Fruit fly (Drosophila melanogaster) whole organism, embryonic: ENCODE results near the gene Tbc1d22.

Experiments used
- Asciz ChIP-seq: fragments of 200-800 bp; sonication (Bioruptor generic); optimal IDR thresholded peaks from 2 replicates; lab custom pipeline; 2017; ENCODE audit warnings: missing biosample characterization, mild to moderate bottlenecking, missing genetic modification characterization, missing genetic modification reagents
- Atf3 ChIP-seq: fragments of 200-800 bp; sonication (Bioruptor generic); optimal IDR thresholded peaks from 3 replicates; lab custom pipeline; 2016; ENCODE audit warnings: missing biosample characterization, missing genetic modification characterization
- B-H2 ChIP-seq: fragments of 200-800 bp; sonication (Bioruptor generic); optimal IDR thresholded peaks from 2 replicates; lab custom pipeline; 2018; ENCODE audit warnings: missing biosample characterization, mild to moderate bottlenecking, missing genetic modification characterization
- CG10267 ChIP-seq: fragments of 200-800 bp; sonication (Bioruptor generic); optimal IDR thresholded peaks from 2 replicates; lab custom pipeline; 2018; ENCODE audit warnings: missing biosample characterization, mild to moderate bottlenecking, missing genetic modification characterization, moderate library complexity
- CG10431 ChIP-seq: fragments of 200-800 bp; sonication (Bioruptor generic); optimal IDR thresholded peaks from 3 replicates; lab custom pipeline; 2018; ENCODE audit warnings: missing biosample characterization, mild to moderate bottlenecking, missing genetic modification characterization
- CG12299 ChIP-seq: fragments of 200-800 bp; sonication (Bioruptor generic); optimal IDR thresholded peaks from 2 replicates; lab custom pipeline; 2018; ENCODE audit warnings: missing biosample characterization, mild to moderate bottlenecking, missing genetic modification characterization
- CG15269 ChIP-seq: fragments of 200-800 bp; sonication (Bioruptor generic); optimal IDR thresholded peaks from 2 replicates; lab custom pipeline; 2018; ENCODE audit warnings: missing biosample characterization, mild to moderate bottlenecking, missing genetic modification characterization, moderate library complexity
- CG1529 ChIP-seq: fragments of 200-800 bp; sonication (Bioruptor generic); optimal IDR thresholded peaks from 3 replicates; lab custom pipeline; 2018; ENCODE audit warnings: missing biosample characterization, missing genetic modification characterization
- CG16815 ChIP-seq: fragments of 200-800 bp; sonication (Bioruptor generic); optimal IDR thresholded peaks from 3 replicates; lab custom pipeline; 2017; ENCODE audit warnings: missing biosample characterization, mild to moderate bottlenecking, missing genetic modification characterization
- CG18011 ChIP-seq: fragments of 200-800 bp; sonication (Bioruptor generic); optimal IDR thresholded peaks from 2 replicates; lab custom pipeline; 2017; ENCODE audit warnings: missing biosample characterization, missing genetic modification characterization, mild to moderate bottlenecking, moderate library complexity, missing genotype
- CG2712 ChIP-seq: fragments of 200-800 bp; optimal IDR thresholded peaks from 3 replicates; lab custom pipeline; 2019; ENCODE audit warnings: missing biosample characterization, mild to moderate bottlenecking, missing genetic modification characterization, moderate library complexity
- CG3838 ChIP-seq: fragments of 200-800 bp; sonication (Bioruptor generic); optimal IDR thresholded peaks from 3 replicates; lab custom pipeline; 2016; ENCODE audit warnings: missing biosample characterization, missing genetic modification characterization
- CG4282 ChIP-seq: fragments of 200-800 bp; sonication (Bioruptor generic); optimal IDR thresholded peaks from 2 replicates; lab custom pipeline; 2016; ENCODE audit warnings: missing biosample characterization, missing genetic modification characterization
- CG5953 ChIP-seq: fragments of 200-800 bp; sonication (Bioruptor generic); IDR thresholded peaks from 2 replicates; pipeline ENCODE4 v1.3.6; 2022; ENCODE audit warnings: missing biosample characterization, missing genetic modification characterization
- CG6272 ChIP-seq: fragments of 200-800 bp; sonication (Bioruptor generic); IDR thresholded peaks from 2 replicates; pipeline ENCODE4 v1.3.6; 2022; ENCODE audit warnings: missing biosample characterization, missing genetic modification characterization
- CG6683 ChIP-seq: fragments of 200-800 bp; sonication (Bioruptor generic); optimal IDR thresholded peaks from 2 replicates; lab custom pipeline; 2017; ENCODE audit warnings: missing biosample characterization, mild to moderate bottlenecking, missing genetic modification characterization, missing genetic modification reagents
- CG6791 ChIP-seq: fragments of 200-800 bp; sonication (Bioruptor generic); IDR thresholded peaks from 3 replicates; pipeline ENCODE4 v1.3.6; 2022; ENCODE audit warnings: missing biosample characterization, missing genetic modification characterization; ENCODE audit not compliant: partially characterized antibody
- CG9932 ChIP-seq: fragments of 200-800 bp; sonication (Bioruptor generic); IDR thresholded peaks from 2 replicates; pipeline ENCODE4 v1.3.6; 2022; ENCODE audit warnings: missing biosample characterization, missing genetic modification characterization
- CTCF ChIP-seq: fragments of 200-800 bp; sonication (Bioruptor generic); optimal IDR thresholded peaks from 2 replicates; lab custom pipeline; 2017; ENCODE audit warnings: missing biosample characterization, mild to moderate bottlenecking, missing genetic modification characterization, moderate library complexity
- CrebB ChIP-seq: fragments of 200-800 bp; sonication (Bioruptor generic); optimal IDR thresholded peaks from 3 replicates; lab custom pipeline; 2018; ENCODE audit warnings: missing biosample characterization, mild to moderate bottlenecking, missing genetic modification characterization
- Deaf1 ChIP-seq: fragments of 200-800 bp; optimal IDR thresholded peaks from 3 replicates; lab custom pipeline; 2019; ENCODE audit warnings: missing biosample characterization, mild to moderate bottlenecking, missing genetic modification characterization, moderate library complexity
- Dek ChIP-seq: fragments of 200-800 bp; sonication (Bioruptor generic); optimal IDR thresholded peaks from 3 replicates; lab custom pipeline; 2019; ENCODE audit warnings: missing biosample characterization, mild to moderate bottlenecking, missing genetic modification characterization, moderate library complexity
- Fer3 ChIP-seq: fragments of 200-800 bp; sonication (Bioruptor generic); optimal IDR thresholded peaks from 2 replicates; lab custom pipeline; 2018; ENCODE audit warnings: missing biosample characterization, mild to moderate bottlenecking, missing genetic modification characterization, moderate library complexity
- Hr3 ChIP-seq: fragments of 200-800 bp; sonication (Bioruptor generic); optimal IDR thresholded peaks from 3 replicates; lab custom pipeline; 2016; ENCODE audit warnings: missing biosample characterization, missing genetic modification characterization
- MBD-R2 ChIP-seq: fragments of 200-800 bp; sonication (Bioruptor generic); IDR thresholded peaks from 2 replicates; pipeline ENCODE4 v1.3.6; 2022; ENCODE audit warnings: missing biosample characterization, missing genetic modification characterization
- MESR4 ChIP-seq: fragments of 200-800 bp; sonication (Bioruptor generic); optimal IDR thresholded peaks from 2 replicates; lab custom pipeline; 2018; ENCODE audit warnings: missing biosample characterization, mild to moderate bottlenecking, missing genetic modification characterization, moderate library complexity
- Pdp1 ChIP-seq, 2 experiments: fragments of 200-800 bp; sonication (Bioruptor generic); optimal IDR thresholded peaks; 3 replicates each; lab custom pipeline; 2016; ENCODE audit warnings: missing biosample characterization in 2 of 2, missing genetic modification characterization in 2 of 2, mild to moderate bottlenecking in 1 of 2, moderate library complexity in 1 of 2
- Scr ChIP-seq: fragments of 200-800 bp; sonication (Bioruptor generic); IDR thresholded peaks from 2 replicates; pipeline ENCODE4 v1.3.6; 2022; ENCODE audit warnings: missing biosample characterization, missing genetic modification characterization; ENCODE audit not compliant: partially characterized antibody
- Stat92E ChIP-seq, 3 experiments: fragments of >200 bp in 2 of 3; fragments of 200-800 bp in 1 of 3; sonication (Bioruptor generic) in 1 of 3; optimal IDR thresholded peaks; 2 replicates each; lab custom pipeline; 2017 to 2019; ENCODE audit warnings: missing biosample characterization in 3 of 3, missing genetic modification characterization in 3 of 3, mild to moderate bottlenecking in 1 of 3, moderate library complexity in 1 of 3
- YL-1 ChIP-seq: fragments of 200-800 bp; sonication (Bioruptor generic); optimal IDR thresholded peaks from 3 replicates; lab custom pipeline; 2017; ENCODE audit warnings: missing biosample characterization, mild to moderate bottlenecking, missing genetic modification characterization
- abd-A ChIP-seq: fragments of 200-800 bp; sonication (Bioruptor generic); optimal IDR thresholded peaks from 3 replicates; lab custom pipeline; 2019; ENCODE audit warnings: missing biosample characterization, mild to moderate bottlenecking, missing genetic modification characterization, moderate library complexity
- cas ChIP-seq: fragments of 200-800 bp; sonication (Bioruptor generic); IDR thresholded peaks from 2 replicates; pipeline ENCODE4 v1.3.6; 2022; ENCODE audit warnings: missing biosample characterization, missing genetic modification characterization
- cato ChIP-seq: fragments of 200-800 bp; sonication (Bioruptor generic); optimal IDR thresholded peaks from 2 replicates; lab custom pipeline; 2016; ENCODE audit warnings: missing biosample characterization, missing genetic modification characterization, borderline replicate concordance
- chm ChIP-seq: fragments of 200-800 bp; sonication (Bioruptor generic); IDR thresholded peaks from 2 replicates; pipeline ENCODE4 v1.3.6; 2022; ENCODE audit warnings: missing biosample characterization, missing genetic modification characterization
- chn ChIP-seq: fragments of 200-800 bp; sonication (Bioruptor generic); optimal IDR thresholded peaks from 2 replicates; lab custom pipeline; 2016; ENCODE audit warnings: missing biosample characterization, missing genetic modification characterization
- dimm ChIP-seq: fragments of 200-800 bp; sonication (Bioruptor generic); IDR thresholded peaks from 2 replicates; pipeline ENCODE4 v1.3.6; 2022; ENCODE audit warnings: missing biosample characterization, missing genetic modification characterization
- dpn ChIP-seq, 2 experiments: fragments of 200-800 bp; sonication (Bioruptor generic); optimal IDR thresholded peaks; 3 replicates each; lab custom pipeline; 2016; ENCODE audit warnings: missing biosample characterization in 2 of 2, missing genetic modification characterization in 2 of 2
- dysf ChIP-seq: fragments of 200-800 bp; sonication (Bioruptor generic); IDR thresholded peaks from 3 replicates; pipeline ENCODE4 v1.3.6; 2022; ENCODE audit warnings: missing biosample characterization, missing genetic modification characterization
- ewg ChIP-seq: fragments of 200-800 bp; sonication (Bioruptor generic); optimal IDR thresholded peaks from 3 replicates; lab custom pipeline; 2017; ENCODE audit warnings: mild to moderate bottlenecking, missing biosample characterization, missing genetic modification reagents, missing genetic modification characterization
- hbn ChIP-seq: fragments of 200-800 bp; sonication (Bioruptor generic); IDR thresholded peaks from 2 replicates; pipeline ENCODE4 v1.3.6; 2022; ENCODE audit warnings: missing biosample characterization, missing genetic modification characterization; ENCODE audit not compliant: partially characterized antibody
- lilli ChIP-seq: fragments of 200-800 bp; sonication (Bioruptor generic); optimal IDR thresholded peaks from 3 replicates; lab custom pipeline; 2016; ENCODE audit warnings: missing biosample characterization, missing genetic modification characterization
- nau ChIP-seq: fragments of 200-800 bp; sonication (Bioruptor generic); optimal IDR thresholded peaks from 3 replicates; lab custom pipeline; 2017; ENCODE audit warnings: missing biosample characterization, mild to moderate bottlenecking, missing genetic modification characterization, missing genetic modification reagents
- pzg ChIP-seq: fragments of 200-800 bp; sonication (Bioruptor generic); optimal IDR thresholded peaks from 3 replicates; lab custom pipeline; 2018; ENCODE audit warnings: missing biosample characterization, mild to moderate bottlenecking, missing genetic modification characterization, moderate library complexity
- ranshi ChIP-seq: fragments of 200-800 bp; sonication (Bioruptor generic); IDR thresholded peaks from 2 replicates; pipeline ENCODE4 v1.3.6; 2022; ENCODE audit warnings: missing biosample characterization, missing genetic modification characterization
- salm ChIP-seq: fragments of 200-800 bp; sonication (Bioruptor generic); optimal IDR thresholded peaks from 2 replicates; lab custom pipeline; 2018; ENCODE audit warnings: missing biosample characterization, mild to moderate bottlenecking, missing genetic modification characterization
- sc ChIP-seq, 3 experiments: fragments of >200 bp in 2 of 3; fragments of 200-800 bp in 1 of 3; sonication (Bioruptor generic) in 1 of 3; optimal IDR thresholded peaks; 2 replicates in 2 of 3; 3 replicates in 1 of 3; lab custom pipeline; 2017; ENCODE audit warnings: mild to moderate bottlenecking in 1 of 3, missing biosample characterization in 1 of 3, missing genetic modification characterization in 1 of 3, missing genetic modification reagents in 1 of 3
- scrt ChIP-seq: fragments of 200-800 bp; sonication (Bioruptor generic); optimal IDR thresholded peaks from 2 replicates; lab custom pipeline; 2018; ENCODE audit warnings: missing biosample characterization, mild to moderate bottlenecking, missing genetic modification characterization, moderate library complexity
- tll ChIP-seq, 2 experiments: fragments of 200-800 bp in 1 of 2; fragments of >200 bp in 1 of 2; sonication (Bioruptor generic) in 1 of 2; optimal IDR thresholded peaks; 2 replicates each; lab custom pipeline; 2017 to 2019; ENCODE audit warnings: missing biosample characterization in 2 of 2, missing genetic modification characterization in 2 of 2, mild to moderate bottlenecking in 1 of 2, moderate library complexity in 1 of 2
- wek ChIP-seq: fragments of 200-800 bp; sonication (Bioruptor generic); optimal IDR thresholded peaks from 3 replicates; lab custom pipeline; 2018; ENCODE audit warnings: missing biosample characterization, mild to moderate bottlenecking, missing genetic modification characterization, moderate library complexity
- zen ChIP-seq: fragments of 200-800 bp; sonication (Bioruptor generic); optimal IDR thresholded peaks from 3 replicates; lab custom pipeline; 2018; ENCODE audit warnings: missing biosample characterization, mild to moderate bottlenecking, missing genetic modification characterization, moderate library complexity

Gene Tbc1d22

dm6 chr3R:21133951-21134350 lies 32.0 kb downstream of the Tbc1d22 start, which contains the start of gene Usp8 (continued):
- TF ChIP-seq Scr (GFP tag; lab: Robert Waterston, UW) (no peak), ewg (GFP tag; lab: Kevin White, UChicago) (no peak), salm (no peak), Fer3 (tag; lab: Kevin White, UChicago) (peak; percentile 23), Deaf1 (tag; lab: Kevin White, UChicago) (no peak), Asciz (GFP tag; lab: Kevin White, UChicago) (no peak), cas (GFP tag; lab: Robert Waterston, UW) (no peak), CG10431 (no peak), CG2712 (peak; percentile 66), chn (GFP tag; lab: Kevin White, UChicago) (no peak), cato (GFP tag; lab: Kevin White, UChicago) (no peak), pzg (GFP tag; lab: Kevin White, UChicago) (peak; percentile 24), tll (GFP tag; optimal IDR thresholded peaks at IDR 0.05; lab: Kevin White, UChicago) (no peak), sc (optimal IDR thresholded peaks at IDR 0.05; lab: Kevin White, UChicago) (no peak), sc (GFP tag; optimal IDR thresholded peaks at IDR 0.05; lab: Kevin White, UChicago) (no peak), Hr3 (GFP tag; lab: Kevin White, UChicago) (peak; percentile 29), dysf (GFP tag; lab: Robert Waterston, UW) (0 out of 3 replicates have a peak, but pooled peaks have one; percentile 40), ranshi (GFP tag; lab: Robert Waterston, UW) (no peak), MESR4 (GFP tag; lab: Kevin White, UChicago) (no peak), abd-A (tag; lab: Kevin White, UChicago) (no peak), CG18011 (no peak), Dek (peak; percentile 45), zen (tag; lab: Kevin White, UChicago) (peak; percentile 26), CG15269 (tag; lab: Kevin White, UChicago) (no peak), CG12299 (tag; lab: Kevin White, UChicago) (no peak), MBD-R2 (GFP tag; lab: Robert Waterston, UW) (peak; percentile 43; the same call in 1 of the 2 replicates), YL-1 (GFP tag; lab: Kevin White, UChicago) (peak; percentile 20), chm (GFP tag; lab: Robert Waterston, UW) (no peak), CG3838 (GFP tag; lab: Kevin White, UChicago) (no peak), wek (GFP tag; lab: Kevin White, UChicago) (no peak), dimm (GFP tag; lab: Robert Waterston, UW) (no peak), CrebB (tag; lab: Kevin White, UChicago) (no peak), Stat92E (GFP tag; optimal IDR thresholded peaks at IDR 0.05; lab: Kevin White, UChicago) (no peak), CG6272 (no peak), lilli (peak; percentile 18), dpn (GFP tag; optimal IDR thresholded peaks at IDR 0.05; lab: Kevin White, UChicago) (peak in 1 of 2 experiments; percentile 22), Atf3 (GFP tag; lab: Kevin White, UChicago) (no peak), CG6683 (no peak), CG9932 (GFP tag; lab: Robert Waterston, UW) (peak; percentile 46; the same call in 1 of the 2 replicates), CG4282 (GFP tag; lab: Kevin White, UChicago) (no peak), CG6791 (no peak), nau (GFP tag; lab: Kevin White, UChicago) (no peak), scrt (GFP tag; lab: Kevin White, UChicago) (no peak), hbn (no peak), CG16815 (no peak), Pdp1 (GFP tag; optimal IDR thresholded peaks at IDR 0.05; lab: Kevin White, UChicago) (no peak), B-H2 (no peak), CG10267 (peak; percentile 50), CTCF (GFP tag; lab: Kevin White, UChicago) (peak; percentile 9), CG1529 (GFP tag; lab: Kevin White, UChicago) (no peak), CG5953 (no peak)
